Fruit fly (Drosophila melanogaster) whole organism: ENCODE data around the gene Sodh2.

Experiments
- CG8478 ChIP-seq: fragments of >200 bp; optimal IDR thresholded peaks from 2 replicates; lab custom pipeline; 2018; ENCODE audit warnings: inconsistent platforms
- Dll ChIP-seq: fragments of >200 bp; optimal IDR thresholded peaks from 2 replicates; lab custom pipeline; 2017
- EcR ChIP-seq, 2 experiments: fragments of >200 bp; optimal IDR thresholded peaks; 2 replicates each; lab custom pipeline; 2017; ENCODE audit warnings: missing biosample characterization in 2 of 2, missing genetic modification characterization in 2 of 2, missing genetic modification reagents in 2 of 2
- pan ChIP-seq: fragments of >200 bp; optimal IDR thresholded peaks from 2 replicates; lab custom pipeline; 2017
- psq ChIP-seq: fragments of >200 bp; optimal IDR thresholded peaks from 2 replicates; lab custom pipeline; 2017
- usp ChIP-seq: fragments of >200 bp; optimal IDR thresholded peaks from 2 replicates; lab custom pipeline; 2017; ENCODE audit warnings: missing biosample characterization, missing genetic modification characterization, mixed read lengths

Sodh2 gene

DNA sequence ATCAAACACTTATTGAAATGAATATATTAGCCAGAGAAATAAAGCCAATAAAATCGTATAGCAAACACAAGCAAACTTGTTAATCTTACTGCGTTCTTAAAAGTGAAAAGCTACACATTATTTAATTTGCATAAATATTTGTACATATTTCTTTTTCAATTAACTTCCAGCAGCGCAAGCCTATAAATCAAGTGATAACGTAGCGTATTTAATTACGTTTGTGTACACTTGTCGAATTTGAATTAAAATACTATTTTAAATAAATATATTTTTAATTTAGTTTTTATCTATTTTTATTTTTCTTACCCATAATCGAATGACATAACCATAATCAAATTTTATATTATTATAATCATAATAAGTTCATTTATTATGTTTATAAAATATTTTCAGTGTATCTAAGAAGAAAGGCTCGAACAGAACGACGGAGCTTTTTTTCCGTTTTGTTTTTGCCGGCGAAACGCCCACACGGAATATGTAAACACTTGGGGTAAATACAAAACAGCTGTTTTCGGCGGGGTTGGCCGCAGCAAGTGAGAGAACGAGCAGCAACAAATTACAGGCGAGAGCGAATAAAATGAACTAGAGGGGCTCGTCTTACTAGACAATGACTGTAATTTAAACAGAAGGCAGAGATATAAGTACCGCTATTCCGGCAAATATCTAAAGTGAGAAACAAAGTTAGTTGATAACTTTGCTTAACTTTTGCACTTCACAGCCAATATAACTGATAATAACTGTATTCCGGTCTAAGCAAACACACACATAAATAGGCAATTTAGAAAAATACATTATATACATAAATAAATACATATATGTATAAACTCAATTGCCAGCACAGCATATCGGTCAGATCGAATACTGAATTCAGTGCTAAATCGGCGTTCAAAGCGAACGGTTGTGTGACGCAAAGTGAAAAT, at the start of gene Sodh2:
Sodh2 (plus strand) TSS at position 870 of the 920 bp plus-strand sequence.
- TF ChIP-seq EcR (GFP tag; optimal IDR thresholded peaks at IDR 0.05; lab: Kevin White, UChicago) (no peak), CG8478 (lab: Kevin White, UChicago) (no peak), usp (GFP tag; lab: Kevin White, UChicago) (no peak), Dll (no peak), pan (lab: Kevin White, UChicago) (no peak), psq (lab: Kevin White, UChicago) (no peak)

dm6 chr3R:10826796-10827524, 49.2 kb upstream of the Sodh2 start, which contains the start of gene Cad86C:
Gene Cad86C (plus strand): TSS chr3R:10827079.
- peak; percentile 84 for TF ChIP-seq Dll
- TF ChIP-seq pan (lab: Kevin White, UChicago), result no peak

DNA sequence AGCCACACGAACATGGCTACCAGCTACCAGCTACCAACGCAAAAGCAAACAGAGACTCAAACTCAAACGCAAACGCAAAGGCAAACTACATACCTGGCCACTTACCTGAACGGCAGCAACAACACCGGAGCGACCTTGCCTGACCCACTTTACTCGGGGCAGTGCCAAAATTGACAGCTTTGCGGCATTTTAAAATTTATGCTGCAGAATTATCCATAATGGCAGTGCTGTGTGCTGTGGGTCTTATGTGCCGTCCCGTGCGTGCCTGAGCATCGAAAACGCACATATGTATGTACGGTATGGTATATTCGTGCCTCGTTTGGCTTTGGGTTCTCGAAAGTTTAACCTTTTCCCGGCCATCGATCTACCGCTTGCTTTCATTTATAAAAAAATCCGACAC, 47.5 kb upstream of the Sodh2 start:
- TF ChIP-seq Dll (no peak), CG8478 (lab: Kevin White, UChicago) (no peak), psq (lab: Kevin White, UChicago) (no peak), EcR (GFP tag; optimal IDR thresholded peaks at IDR 0.05; lab: Kevin White, UChicago) (no peak), usp (GFP tag; lab: Kevin White, UChicago) (no peak), pan (lab: Kevin White, UChicago) (no peak)

- TF ChIP-seq psq (lab: Kevin White, UChicago) (no peak), pan (lab: Kevin White, UChicago) (no peak), Dll (no peak), usp (GFP tag; lab: Kevin White, UChicago) (no peak), CG8478 (lab: Kevin White, UChicago) (no peak), EcR (GFP tag; optimal IDR thresholded peaks at IDR 0.05; lab: Kevin White, UChicago) (no peak)
These were observed 46.4 kb upstream of the Sodh2 start for dm6 chr3R:10829746-10830145.

DNA sequence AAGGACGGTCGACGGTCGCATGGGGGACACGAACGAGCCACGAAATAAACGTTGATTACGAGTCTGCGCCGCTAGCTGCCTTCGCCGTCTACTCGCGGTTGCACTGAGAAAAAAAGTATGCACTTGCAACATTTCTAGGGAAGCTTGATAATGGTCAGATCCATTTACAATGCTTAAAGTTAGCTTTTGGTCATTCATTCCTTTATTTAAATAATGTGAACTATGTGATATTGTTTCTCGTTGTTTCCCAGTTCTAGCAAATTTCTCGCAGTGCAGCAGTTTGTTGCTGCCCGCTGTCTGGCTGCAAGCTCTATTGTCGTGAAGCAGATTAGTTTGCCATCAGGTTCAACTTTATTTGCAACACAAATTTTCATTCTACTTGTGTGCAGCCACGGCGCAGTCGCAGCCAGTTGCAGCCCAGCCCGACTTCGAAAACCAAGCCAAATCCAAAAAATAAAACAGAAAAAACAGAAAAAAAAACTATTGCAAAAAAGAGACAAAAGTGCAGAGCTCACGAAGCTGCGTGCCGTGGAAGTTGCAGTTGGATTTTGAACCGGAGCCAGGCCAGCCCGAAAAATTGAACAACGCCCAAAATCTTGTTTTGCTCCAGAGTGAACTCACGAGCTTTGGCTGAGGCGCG, 43.5 kb upstream of the Sodh2 start:
- TF ChIP-seq CG8478 (lab: Kevin White, UChicago) (no peak), usp (GFP tag; lab: Kevin White, UChicago) (no peak), EcR (GFP tag; optimal IDR thresholded peaks at IDR 0.05; lab: Kevin White, UChicago) (no peak), psq (lab: Kevin White, UChicago) (no peak), Dll (no peak), pan (lab: Kevin White, UChicago) (no peak)

- TF ChIP-seq usp (GFP tag; lab: Kevin White, UChicago) (no peak), psq (lab: Kevin White, UChicago) (no peak), EcR (GFP tag; optimal IDR thresholded peaks at IDR 0.05; lab: Kevin White, UChicago) (no peak), pan (lab: Kevin White, UChicago) (no peak), CG8478 (lab: Kevin White, UChicago) (no peak), Dll (no peak)
These were observed 41.3 kb upstream of the Sodh2 start for dm6 chr3R:10834893-10835292.

DNA sequence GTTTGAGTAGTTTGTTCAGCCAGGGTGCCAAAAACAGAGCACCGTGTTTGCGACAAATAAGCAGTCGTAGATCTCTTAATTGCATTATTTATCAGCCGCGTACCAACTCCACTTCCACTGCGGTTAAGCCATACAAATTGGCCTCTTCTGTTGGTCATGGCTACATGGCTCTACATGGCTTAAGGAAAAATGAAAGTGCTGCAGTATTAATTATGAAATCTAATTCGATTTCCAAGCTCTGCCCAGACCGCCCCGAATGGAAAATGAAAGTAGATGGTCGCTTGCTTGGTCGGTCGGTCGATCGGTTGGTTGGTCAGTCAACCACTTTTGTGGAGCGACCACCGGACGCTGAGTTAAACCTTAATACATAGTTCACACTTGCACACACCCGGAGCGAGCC, 39.3 kb upstream of the Sodh2 start:
- TF ChIP-seq CG8478 (lab: Kevin White, UChicago) (no peak), Dll (no peak), usp (GFP tag; lab: Kevin White, UChicago) (no peak), pan (lab: Kevin White, UChicago) (no peak), EcR (GFP tag; optimal IDR thresholded peaks at IDR 0.05; lab: Kevin White, UChicago) (no peak), psq (lab: Kevin White, UChicago) (no peak)

- no peak for TF ChIP-seq usp (GFP tag; lab: Kevin White, UChicago)
- TF ChIP-seq pan (lab: Kevin White, UChicago), result no peak
- TF ChIP-seq CG8478 (lab: Kevin White, UChicago), result no peak
- no peak for TF ChIP-seq Dll
- no peak for TF ChIP-seq psq (lab: Kevin White, UChicago)
- no peak for TF ChIP-seq EcR (GFP tag; optimal IDR thresholded peaks at IDR 0.05; lab: Kevin White, UChicago)
These were observed 33.8 kb upstream of the Sodh2 start for dm6 chr3R:10842422-10842821.

- TF ChIP-seq usp (GFP tag; lab: Kevin White, UChicago), result no peak
- no peak for TF ChIP-seq psq (lab: Kevin White, UChicago)
- no peak for TF ChIP-seq Dll
- TF ChIP-seq pan (lab: Kevin White, UChicago), result no peak
- no peak for TF ChIP-seq EcR (GFP tag; optimal IDR thresholded peaks at IDR 0.05; lab: Kevin White, UChicago)
- no peak for TF ChIP-seq CG8478 (lab: Kevin White, UChicago)
These were observed 26.6 kb upstream of the Sodh2 start, which contains the start of gene CG42394 for dm6 chr3R:10849515-10849973. Gene CG42394 (plus strand): TSS chr3R:10849825.

DNA sequence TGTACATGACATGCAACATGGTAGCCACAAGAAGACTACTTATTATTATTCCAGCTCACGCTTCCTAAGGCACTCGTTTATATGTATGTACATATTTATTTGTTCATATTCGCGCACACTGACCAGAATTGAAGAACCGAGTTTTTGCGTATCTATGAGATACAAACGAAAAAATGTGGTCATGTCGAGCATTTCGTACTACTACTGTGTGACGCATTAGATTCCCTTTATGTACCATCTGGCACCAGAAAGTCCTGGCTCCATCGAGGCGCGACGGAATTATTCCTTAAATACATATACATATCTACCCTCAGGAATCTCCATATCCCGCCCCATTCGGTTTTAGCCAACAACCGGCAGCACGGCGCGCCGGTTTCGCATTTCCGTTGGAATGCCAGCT, 25.5 kb upstream of the Sodh2 start:
- peak; percentile 44 for TF ChIP-seq pan (lab: Kevin White, UChicago)
- no peak for TF ChIP-seq CG8478 (lab: Kevin White, UChicago)

DNA sequence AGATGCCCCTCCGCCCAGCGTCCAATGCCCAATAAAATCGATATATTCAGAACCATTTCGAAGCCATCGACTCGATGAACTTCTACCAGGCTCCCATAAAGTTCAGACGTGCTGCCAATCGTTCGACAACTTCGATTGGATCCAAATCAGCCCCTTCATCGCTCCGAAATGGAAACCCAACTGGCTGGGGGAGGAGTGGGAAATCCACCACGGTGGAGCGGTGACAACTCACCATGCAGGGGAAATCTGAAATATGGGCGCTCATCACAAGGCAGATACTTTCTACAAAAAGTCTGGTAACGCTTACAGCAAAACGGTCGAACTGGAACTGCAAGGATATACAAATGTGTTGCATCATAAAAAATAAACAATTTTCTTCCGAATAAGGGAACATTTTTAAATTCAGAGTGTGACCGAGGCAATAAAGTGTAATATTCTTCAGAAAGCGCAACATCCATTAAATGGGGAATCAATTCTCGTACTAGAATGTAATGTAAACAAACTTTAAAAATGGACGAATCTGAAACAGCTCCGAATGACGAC, 23.9 kb upstream of the Sodh2 start, which contains the start of gene CG4565:
CG4565 (plus strand) TSS at position 493 of the 543 bp plus-strand sequence.
- no peak for TF ChIP-seq usp (GFP tag; lab: Kevin White, UChicago)
